Fruit fly (Drosophila melanogaster): Measurements from ENCODE around the gene Set.

The Set gene

dm6 chr3R:15242186-15243045, 20.9 kb upstream of the Set start, which contains the start of the genes tefu and Hsc70-4 (continued):
- TF ChIP-seq CG6854 (GFP tag; optimal IDR thresholded peaks at IDR 0.05) (no peak), Bgb (GFP tag; IDR thresholded peaks at IDR 0.05; ENCODE audit: partially characterized antibody) (peak; percentile 28; the same call in 1 of the 2 replicates), Mes4 (GFP tag; optimal IDR thresholded peaks at IDR 0.05) (peak; percentile 45), CG4282 (GFP tag; optimal IDR thresholded peaks at IDR 0.05) (no peak), ems (GFP tag; optimal IDR thresholded peaks at IDR 0.05) (peak; percentile 79), CG6813 (GFP tag; optimal IDR thresholded peaks at IDR 0.05) (no peak), CG31224 (GFP tag; IDR thresholded peaks at IDR 0.05) (peak; percentile 53; the same call in 1 of the 2 replicates), CG3407 (GFP tag; optimal IDR thresholded peaks at IDR 0.05) (peak; percentile 34), tup (GFP tag; optimal IDR thresholded peaks at IDR 0.05) (peak; percentile 50), ci (GFP tag; IDR thresholded peaks at IDR 0.05) (peak; percentile 76; the same call in 2 of the 3 replicates), Opbp (GFP tag; IDR thresholded peaks at IDR 0.05; ENCODE audit: partially characterized antibody) (peak; percentile 43; the same call in 2 of the 3 replicates), CG18476 (GFP tag; optimal IDR thresholded peaks at IDR 0.05) (peak; percentile 33), Hey (tag; optimal IDR thresholded peaks at IDR 0.05) (no peak), nom (GFP tag; optimal IDR thresholded peaks at IDR 0.05) (peak; percentile 64), GATAe (GFP tag; conservative IDR thresholded peaks at IDR 0.05) (no peak), hkb (optimal IDR thresholded peaks at IDR 0.05) (peak; percentile 91), hkb (GFP tag; IDR thresholded peaks at IDR 0.05) (peak; percentile 42), slp2 (GFP tag; optimal IDR thresholded peaks at IDR 0.05) (peak; percentile 62), mam (GFP tag; optimal IDR thresholded peaks at IDR 0.05) (peak; percentile 88), sc (optimal IDR thresholded peaks at IDR 0.05) (no peak), sc (GFP tag; optimal IDR thresholded peaks at IDR 0.05) (peak; percentile 2), Atf3 (GFP tag; optimal IDR thresholded peaks at IDR 0.05) (peak; percentile 71), CG34224 (GFP tag; IDR thresholded peaks at IDR 0.05; ENCODE audit: partially characterized antibody) (no peak), grau (tag; optimal IDR thresholded peaks at IDR 0.05) (peak; percentile 80), CG8359 (GFP tag; optimal IDR thresholded peaks at IDR 0.05; ENCODE audit: borderline replicate concordance) (peak; percentile 26), CG12155 (GFP tag; optimal IDR thresholded peaks at IDR 0.05) (peak; percentile 72), CG11398 (GFP tag; optimal IDR thresholded peaks at IDR 0.05) (no peak), CG4360 (GFP tag; IDR thresholded peaks at IDR 0.05) (no peak), sim (GFP tag; IDR thresholded peaks at IDR 0.05) (0 out of 2 replicates have a peak, but pooled peaks have one; percentile 11), Awh (GFP tag; IDR thresholded peaks at IDR 0.05) (0 out of 2 replicates have a peak, but pooled peaks have one; percentile 8), ken (GFP tag; IDR thresholded peaks at IDR 0.05) (peak; percentile 81), nmo (GFP tag; optimal IDR thresholded peaks at IDR 0.05) (peak; percentile 89), CG11456 (GFP tag; IDR thresholded peaks at IDR 0.05) (peak; percentile 89), aop (GFP tag; IDR thresholded peaks at IDR 0.05) (no peak), Myb (GFP tag; optimal IDR thresholded peaks at IDR 0.05) (peak; percentile 50), NFAT (GFP tag; IDR thresholded peaks at IDR 0.05) (peak; percentile 59), ara (GFP tag; IDR thresholded peaks at IDR 0.05) (peak; percentile 70), fd96Cb (tag; optimal IDR thresholded peaks at IDR 0.05) (peak; percentile 80), CrebB (tag; optimal IDR thresholded peaks at IDR 0.05) (peak; percentile 23), CG7271 (tag; optimal IDR thresholded peaks at IDR 0.05) (peak; percentile 59), pfk (GFP tag; optimal IDR thresholded peaks at IDR 0.05) (peak; percentile 83), BtbVII (GFP tag; optimal IDR thresholded peaks at IDR 0.05) (peak; percentile 11), CG1529 (GFP tag; optimal IDR thresholded peaks at IDR 0.05) (no peak), CG2116 (GFP tag; optimal IDR thresholded peaks at IDR 0.05) (peak; percentile 97), Fer2 (tag; optimal IDR thresholded peaks at IDR 0.05) (peak; percentile 21), MTF-1 (GFP tag; optimal IDR thresholded peaks at IDR 0.05; ENCODE audit: borderline replicate concordance) (peak; percentile 36), E2f2 (GFP tag; IDR thresholded peaks at IDR 0.05) (peak; percentile 71), Ptx1 (GFP tag; IDR thresholded peaks at IDR 0.05) (peak; percentile 84), Atf-2 (GFP tag; optimal IDR thresholded peaks at IDR 0.05) (peak; percentile 63)

All from whole organism, embryonic.